Worm (Caenorhabditis elegans) whole organism, L3 larva: Measurements from ENCODE around the gene F26C11.3.

Source experiments
- fkh-2 ChIP-seq: fragments of 150-350 bp; optimal IDR thresholded peaks from 2 replicates; lab custom pipeline; 2014; ENCODE audit warnings: missing biosample characterization, missing genetic modification reagents, missing genetic modification characterization
- lin-15B ChIP-seq: fragments of 150-350 bp; optimal IDR thresholded peaks from 2 replicates; lab custom pipeline; 2014; ENCODE audit warnings: missing biosample characterization, missing genetic modification characterization
- nhr-11 ChIP-seq: fragments of 150-350 bp; optimal IDR thresholded peaks from 2 replicates; lab custom pipeline; 2014; ENCODE audit warnings: missing biosample characterization, missing genetic modification characterization
- nhr-43 ChIP-seq: sonication (generic microtip); optimal IDR thresholded peaks from 2 replicates; lab custom pipeline; 2016; ENCODE audit warnings: mild to moderate bottlenecking, missing genetic modification characterization, missing compliant biosample characterization; ENCODE audit not compliant: poor library complexity, severe bottlenecking
- nhr-77 ChIP-seq: fragments of 150-350 bp; optimal IDR thresholded peaks from 2 replicates; lab custom pipeline; 2014; ENCODE audit warnings: missing biosample characterization, missing genetic modification characterization
- snpc-4 ChIP-seq: fragments of 150-350 bp; optimal IDR thresholded peaks from 2 replicates; lab custom pipeline; 2014; ENCODE audit warnings: missing biosample characterization, missing genetic modification characterization

ce11 chrII:9943246-9943645, 28.3 kb upstream of the F26C11.3 start:
- TF ChIP-seq nhr-11 (tag; lab: Kevin White, UChicago) (no peak), fkh-2 (tag; lab: Kevin White, UChicago) (no peak), nhr-77 (no peak), lin-15B (no peak), nhr-43 (tag; lab: Kevin White, UChicago) (no peak), snpc-4 (tag; lab: Kevin White, UChicago) (no peak)
